Worm (Caenorhabditis elegans) whole organism, L3 larva: ENCODE data around the gene lido-2.

Experiments
- ama-1 ChIP-seq: fragments of 150-350 bp; optimal IDR thresholded peaks from 2 replicates; lab custom pipeline; 2018
- mdl-1 ChIP-seq: fragments of 150-350 bp; optimal IDR thresholded peaks from 2 replicates; lab custom pipeline; 2014; ENCODE audit warnings: missing biosample characterization, missing genetic modification characterization
- nfya-1 ChIP-seq: sonication (generic microtip); optimal IDR thresholded peaks from 2 replicates; lab custom pipeline; 2017; ENCODE audit warnings: missing genetic modification characterization, mild to moderate bottlenecking, missing compliant biosample characterization, antibody characterized with exemption, moderate library complexity; ENCODE audit not compliant: insufficient read depth
- nhr-237 ChIP-seq: fragments of 150-350 bp; optimal IDR thresholded peaks from 2 replicates; lab custom pipeline; 2014; ENCODE audit warnings: missing biosample characterization, missing genetic modification characterization
- pha-4 ChIP-seq: fragments of 150-350 bp; optimal IDR thresholded peaks from 2 replicates; lab custom pipeline; 2014; ENCODE audit warnings: missing biosample characterization, missing genetic modification reagents, missing genetic modification characterization

DNA sequence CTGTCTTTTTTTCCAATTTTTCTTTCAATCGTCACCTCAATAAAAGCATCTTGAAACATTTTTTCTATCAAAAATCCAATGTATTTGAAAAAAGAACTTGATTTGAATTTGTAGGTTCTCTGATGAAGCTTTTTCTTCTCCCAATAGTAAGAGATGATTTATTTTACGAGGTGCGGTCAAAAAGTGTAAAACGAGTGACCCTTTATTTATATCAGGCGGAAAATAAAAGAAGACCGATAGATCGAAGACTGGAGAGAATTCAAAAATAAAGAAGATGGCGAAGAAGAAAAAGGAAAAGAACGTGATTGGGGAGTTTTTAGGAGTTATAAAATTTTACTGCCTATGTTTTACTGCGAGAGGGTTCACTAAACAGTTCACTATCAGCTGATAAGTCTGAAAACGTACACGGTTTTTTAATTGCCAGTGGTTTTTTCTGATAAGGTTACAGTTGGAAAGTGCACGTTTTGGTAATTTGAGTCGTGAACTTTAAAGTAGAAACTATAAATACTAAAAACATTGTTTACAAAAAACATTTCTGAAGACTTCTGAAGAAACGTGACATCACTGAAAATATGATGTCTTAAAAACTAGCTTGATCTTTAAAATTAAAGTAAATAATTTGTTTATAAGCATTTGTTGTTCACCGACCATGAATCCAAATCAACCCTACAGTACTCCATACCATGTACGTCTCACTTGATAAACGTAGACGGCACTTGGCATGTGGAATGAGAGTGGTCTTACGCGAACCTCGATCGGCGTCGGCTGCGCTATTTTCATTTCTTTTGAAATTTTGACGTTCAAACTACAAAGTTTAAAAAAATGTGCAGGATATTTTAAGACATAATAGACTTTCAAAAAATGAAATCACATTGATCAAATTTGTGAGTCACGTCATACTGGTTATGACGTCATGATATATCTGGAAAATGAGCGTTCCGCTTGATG is 44.4 kb downstream of the lido-2 start:
- no peak for TF ChIP-seq pha-4 (tag; lab: Kevin White, UChicago)
- peak; percentile 39 for TF ChIP-seq ama-1 (lab: Kevin White, UChicago)
- TF ChIP-seq nfya-1 (tag; lab: Kevin White, UChicago): no peak
- no peak for TF ChIP-seq nhr-237 (tag; lab: Kevin White, UChicago)
- no peak for TF ChIP-seq mdl-1 (tag; lab: Kevin White, UChicago)
